Worm (Caenorhabditis elegans): ENCODE measurements around the gene rfs-1.

rfs-1 gene

DNA sequence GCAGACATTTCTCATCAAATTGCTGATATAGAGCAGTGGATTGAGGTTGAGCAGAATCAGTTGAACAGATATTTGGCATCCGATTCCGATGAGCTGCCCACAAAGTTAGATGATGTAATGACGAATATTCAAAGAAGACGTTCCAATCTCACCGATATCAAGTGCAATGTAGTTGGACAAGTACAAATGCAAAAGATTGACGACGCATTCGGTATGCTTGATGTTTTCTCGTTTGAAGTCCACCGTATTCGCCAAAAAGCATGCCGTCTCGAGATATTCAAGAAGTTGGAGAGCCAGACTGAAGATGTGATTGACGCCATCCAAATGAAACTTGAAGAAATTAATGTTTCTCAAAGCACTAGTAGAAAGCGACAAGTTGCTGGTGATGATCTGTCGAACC, 41.1 kb upstream of the rfs-1 start:
- TF ChIP-seq hlh-8 (tag; optimal IDR thresholded peaks at IDR 0.05) (no peak), lin-11 (tag; optimal IDR thresholded peaks at IDR 0.05) (no peak), eyg-1 (tag; optimal IDR thresholded peaks at IDR 0.05) (no peak), ceh-45 (GFP tag; IDR thresholded peaks at IDR 0.05) (no peak), dmd-4 (tag; optimal IDR thresholded peaks at IDR 0.05; ENCODE audit: borderline replicate concordance) (no peak), mec-3 (tag; optimal IDR thresholded peaks at IDR 0.05; ENCODE audit: borderline replicate concordance) (no peak), pha-4 (tag; optimal IDR thresholded peaks at IDR 0.05) (no peak), ref-2 (tag; optimal IDR thresholded peaks at IDR 0.05) (no peak), ceh-34 (tag; optimal IDR thresholded peaks at IDR 0.05) (no peak), dve-1 (tag; optimal IDR thresholded peaks at IDR 0.05) (no peak), ets-4 (tag; optimal IDR thresholded peaks at IDR 0.05) (no peak), nhr-232 (tag; optimal IDR thresholded peaks at IDR 0.05) (no peak), ceh-48 (tag; optimal IDR thresholded peaks at IDR 0.05) (no peak), zip-5 (tag; optimal IDR thresholded peaks at IDR 0.05) (no peak), pax-1 (tag; optimal IDR thresholded peaks at IDR 0.05) (no peak), C38D4.7 (GFP tag; optimal IDR thresholded peaks at IDR 0.05) (no peak), ama-1 (optimal IDR thresholded peaks at IDR 0.05) (no peak), ceh-6 (GFP tag; optimal IDR thresholded peaks at IDR 0.05) (no peak), tbx-2 (tag; optimal IDR thresholded peaks at IDR 0.05) (no peak), che-1 (tag; optimal IDR thresholded peaks at IDR 0.05) (no peak)

ce11 chrIII:8190505-8190904, 35.8 kb upstream of the rfs-1 start, which contains the start of gene C50C3.19:
Gene C50C3.19 (plus strand): TSS chrIII:8190805.
- no peak for TF ChIP-seq hlh-30 (tag; optimal IDR thresholded peaks at IDR 0.05; ENCODE audit: insufficient read depth)
- TF ChIP-seq lim-6 (tag; optimal IDR thresholded peaks at IDR 0.05), result no peak
- TF ChIP-seq nhr-232 (tag; optimal IDR thresholded peaks at IDR 0.05), result no peak
- no peak for TF ChIP-seq unc-55 (GFP tag; optimal IDR thresholded peaks at IDR 0.05)
- no peak for TF ChIP-seq ztf-16 (tag; optimal IDR thresholded peaks at IDR 0.05)
- no peak for TF ChIP-seq ama-1 (optimal IDR thresholded peaks at IDR 0.05)
- no peak for TF ChIP-seq ceh-18 (tag; optimal IDR thresholded peaks at IDR 0.05)
- no peak for TF ChIP-seq ceh-34 (tag; optimal IDR thresholded peaks at IDR 0.05)
- TF ChIP-seq eyg-1 (tag; optimal IDR thresholded peaks at IDR 0.05), result no peak
- no peak for TF ChIP-seq ceh-9 (tag; optimal IDR thresholded peaks at IDR 0.05)
- no peak for TF ChIP-seq odd-2 (tag; optimal IDR thresholded peaks at IDR 0.05)
- no peak for TF ChIP-seq sox-4 (tag; optimal IDR thresholded peaks at IDR 0.05)
- TF ChIP-seq pat-9 (tag; optimal IDR thresholded peaks at IDR 0.05), result no peak
- no peak for TF ChIP-seq che-1 (tag; optimal IDR thresholded peaks at IDR 0.05)
- TF ChIP-seq hlh-6 (tag; optimal IDR thresholded peaks at IDR 0.05), result no peak
- no peak for TF ChIP-seq ceh-31 (tag; optimal IDR thresholded peaks at IDR 0.05)
- TF ChIP-seq unc-3 (GFP tag; conservative IDR thresholded peaks at IDR 0.05), result no peak
- no peak for TF ChIP-seq unc-3 (tag; optimal IDR thresholded peaks at IDR 0.05)
- no peak for TF ChIP-seq elt-4 (tag; optimal IDR thresholded peaks at IDR 0.05)

ce11 chrIII:8191695-8192094, 34.6 kb upstream of the rfs-1 start, which contains the start of gene C50C3.1:
Gene C50C3.1 (plus strand): TSS chrIII:8191995.
- no peak for TF ChIP-seq rnt-1 (tag; optimal IDR thresholded peaks at IDR 0.05)
- no peak for TF ChIP-seq pros-1 (tag; optimal IDR thresholded peaks at IDR 0.05)
- no peak for TF ChIP-seq pha-2 (tag; optimal IDR thresholded peaks at IDR 0.05)
- no peak for TF ChIP-seq lim-6 (tag; optimal IDR thresholded peaks at IDR 0.05)
- no peak for TF ChIP-seq pag-3 (tag; optimal IDR thresholded peaks at IDR 0.05; ENCODE audit: borderline replicate concordance)
- no peak for TF ChIP-seq ahr-1 (tag; optimal IDR thresholded peaks at IDR 0.05)
- no peak for TF ChIP-seq fkh-6 (tag; optimal IDR thresholded peaks at IDR 0.05)
- TF ChIP-seq nfya-1 (tag; optimal IDR thresholded peaks at IDR 0.05), result no peak
- no peak for TF ChIP-seq C38D4.7 (GFP tag; optimal IDR thresholded peaks at IDR 0.05)
- no peak for TF ChIP-seq nhr-11 (tag; optimal IDR thresholded peaks at IDR 0.05)
- no peak for TF ChIP-seq ceh-18 (tag; optimal IDR thresholded peaks at IDR 0.05)
- no peak for TF ChIP-seq dmd-4 (tag; optimal IDR thresholded peaks at IDR 0.05; ENCODE audit: borderline replicate concordance)
- TF ChIP-seq tbx-2 (tag; optimal IDR thresholded peaks at IDR 0.05), result no peak
- no peak for TF ChIP-seq ceh-9 (tag; optimal IDR thresholded peaks at IDR 0.05)
- TF ChIP-seq ceh-30 (tag; optimal IDR thresholded peaks at IDR 0.05), result no peak
- no peak for TF ChIP-seq syd-9 (tag; optimal IDR thresholded peaks at IDR 0.05)
- no peak for TF ChIP-seq gmeb-2 (tag; optimal IDR thresholded peaks at IDR 0.05)
- TF ChIP-seq lin-11 (tag; optimal IDR thresholded peaks at IDR 0.05), result no peak
- TF ChIP-seq mec-3 (tag; optimal IDR thresholded peaks at IDR 0.05; ENCODE audit: borderline replicate concordance), result no peak
- no peak for TF ChIP-seq T23F11.4 (GFP tag; optimal IDR thresholded peaks at IDR 0.05)

All from whole organism, late embryonic.